Fruit fly (Drosophila melanogaster): ENCODE results near the gene CG13609.

DNA sequence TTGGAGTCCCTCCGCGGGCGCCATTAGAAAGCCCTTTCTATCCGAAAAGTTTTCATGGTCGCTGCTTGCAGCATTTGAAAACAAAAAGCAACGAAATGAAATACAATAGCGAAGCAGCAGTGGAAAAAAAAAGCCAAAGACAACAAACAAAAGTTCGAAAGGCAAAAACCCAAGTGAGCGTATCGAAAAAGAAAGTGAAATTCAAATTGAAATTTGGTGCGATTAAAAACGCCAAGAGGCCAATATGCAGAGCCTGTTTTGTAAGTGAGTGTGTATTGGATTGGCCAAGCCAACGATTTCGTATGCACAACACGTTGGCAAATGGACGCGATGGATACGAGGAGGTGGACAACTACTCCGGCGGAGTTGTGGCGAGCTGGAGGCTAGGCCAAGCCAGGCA lies 24.1 kb upstream of the CG13609 start:
- TF ChIP-seq CG34406 (GFP tag; optimal IDR thresholded peaks at IDR 0.05) (no peak), fd85E (GFP tag; optimal IDR thresholded peaks at IDR 0.05) (no peak), CG9139 (GFP tag; optimal IDR thresholded peaks at IDR 0.05) (no peak)

All from whole organism, prepupa.